Fruit fly (Drosophila melanogaster): ENCODE results near the gene Pvf1.

DNA sequence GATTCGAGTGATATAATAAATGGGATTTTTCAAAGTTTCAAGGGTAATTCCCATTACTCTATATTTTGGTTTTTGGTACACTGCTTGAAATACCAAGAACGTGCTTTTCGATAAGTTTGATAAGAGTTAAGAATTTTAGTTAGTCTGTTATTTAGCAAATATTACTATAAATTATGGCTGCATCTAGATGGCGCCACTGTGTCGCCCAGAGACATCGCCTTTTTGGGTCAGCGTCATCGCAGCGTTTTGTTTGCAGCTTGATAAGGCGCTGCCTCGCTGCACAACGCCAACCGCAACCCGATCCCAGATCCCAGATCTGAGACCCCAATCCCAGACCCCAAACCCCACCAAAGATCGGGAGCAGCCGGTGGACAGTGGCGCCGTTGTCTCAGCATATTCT, 6.0 kb downstream of the Pvf1 start:
- no peak for TF ChIP-seq Gug (GFP tag; IDR thresholded peaks at IDR 0.05)
- TF ChIP-seq Blimp-1 (GFP tag; optimal IDR thresholded peaks at IDR 0.05), result no peak
- no peak for TF ChIP-seq esn (GFP tag; optimal IDR thresholded peaks at IDR 0.05)
- no peak for TF ChIP-seq ss (GFP tag; optimal IDR thresholded peaks at IDR 0.05)
- no peak for TF ChIP-seq CG6854 (GFP tag; optimal IDR thresholded peaks at IDR 0.05)

Data from whole organism, prepupa.